Fruit fly (Drosophila melanogaster): ENCODE measurements around the gene CG7049.

Gene CG7049

dm6 chr3L:128295-129117 lies 47.5 kb downstream of the CG7049 start (continued):
- no peak for TF ChIP-seq gsb (GFP tag; IDR thresholded peaks at IDR 0.05)
- TF ChIP-seq Camta (GFP tag; optimal IDR thresholded peaks at IDR 0.05), result no peak
- no peak for TF ChIP-seq ase (GFP tag; IDR thresholded peaks at IDR 0.05)
- no peak for TF ChIP-seq hth (optimal IDR thresholded peaks at IDR 0.05)
- no peak for TF ChIP-seq CG7963 (GFP tag; IDR thresholded peaks at IDR 0.05; ENCODE audit: partially characterized antibody)
- peak; percentile 55 for TF ChIP-seq CG18764 (GFP tag; optimal IDR thresholded peaks at IDR 0.05)
- TF ChIP-seq usp (GFP tag; optimal IDR thresholded peaks at IDR 0.05), result no peak
- no peak for TF ChIP-seq BEAF-32 (GFP tag; optimal IDR thresholded peaks at IDR 0.05)
- no peak for TF ChIP-seq jing (GFP tag; optimal IDR thresholded peaks at IDR 0.05)
- no peak for TF ChIP-seq shn (GFP tag; optimal IDR thresholded peaks at IDR 0.05)
- no peak for TF ChIP-seq CG6683 (GFP tag; optimal IDR thresholded peaks at IDR 0.05)
- no peak for TF ChIP-seq Six4 (GFP tag; optimal IDR thresholded peaks at IDR 0.05)
- TF ChIP-seq jigr1 (GFP tag; IDR thresholded peaks at IDR 0.05), result no peak
- TF ChIP-seq bab2 (GFP tag; optimal IDR thresholded peaks at IDR 0.05), result no peak
- no peak for TF ChIP-seq CG30431 (GFP tag; optimal IDR thresholded peaks at IDR 0.05)
- TF ChIP-seq p53 (GFP tag; optimal IDR thresholded peaks at IDR 0.05), result no peak
- TF ChIP-seq hb (GFP tag; IDR thresholded peaks at IDR 0.05; ENCODE audit: partially characterized antibody), result no peak
- TF ChIP-seq CG4360 (GFP tag; IDR thresholded peaks at IDR 0.05), result no peak
- TF ChIP-seq CG6254 (GFP tag; optimal IDR thresholded peaks at IDR 0.05), result no peak
- no peak for TF ChIP-seq CG4282 (GFP tag; optimal IDR thresholded peaks at IDR 0.05)
- no peak for TF ChIP-seq Kr (GFP tag; optimal IDR thresholded peaks at IDR 0.05)
- TF ChIP-seq CG18476 (GFP tag; optimal IDR thresholded peaks at IDR 0.05), result no peak
- TF ChIP-seq Fer2 (tag; optimal IDR thresholded peaks at IDR 0.05), result no peak
- no peak for TF ChIP-seq NfI (GFP tag; optimal IDR thresholded peaks at IDR 0.05)
- TF ChIP-seq caup (GFP tag; optimal IDR thresholded peaks at IDR 0.05; ENCODE audit: severe bottlenecking), result no peak
- TF ChIP-seq Myb (GFP tag; optimal IDR thresholded peaks at IDR 0.05), result no peak
- TF ChIP-seq kay (GFP tag; optimal IDR thresholded peaks at IDR 0.05), result no peak
- no peak for TF ChIP-seq sim (GFP tag; IDR thresholded peaks at IDR 0.05)
- no peak for TF ChIP-seq sob (GFP tag; IDR thresholded peaks at IDR 0.05)
- no peak for TF ChIP-seq slou (GFP tag; optimal IDR thresholded peaks at IDR 0.05)
- peak; percentile 28 for TF ChIP-seq CG10543 (GFP tag; optimal IDR thresholded peaks at IDR 0.05)
- TF ChIP-seq CG13894 (tag; optimal IDR thresholded peaks at IDR 0.05), result peak; percentile 17
- no peak for TF ChIP-seq CG10959 (GFP tag; IDR thresholded peaks at IDR 0.05)
- no peak for TF ChIP-seq pb (GFP tag; optimal IDR thresholded peaks at IDR 0.05)
- peak; percentile 93 for TF ChIP-seq CG3065 (GFP tag; optimal IDR thresholded peaks at IDR 0.05)
- no peak for TF ChIP-seq CG8944 (GFP tag; optimal IDR thresholded peaks at IDR 0.05)
- TF ChIP-seq wor (GFP tag; IDR thresholded peaks at IDR 0.05), result no peak
- no peak for TF ChIP-seq Atf6 (GFP tag; IDR thresholded peaks at IDR 0.05)
- TF ChIP-seq ab (GFP tag; optimal IDR thresholded peaks at IDR 0.05), result no peak
- TF ChIP-seq dimm (GFP tag; IDR thresholded peaks at IDR 0.05), result no peak
- no peak for TF ChIP-seq CG31224 (GFP tag; IDR thresholded peaks at IDR 0.05)
- TF ChIP-seq Lhr (GFP tag; optimal IDR thresholded peaks at IDR 0.05), result no peak
- TF ChIP-seq CG9437 (GFP tag; optimal IDR thresholded peaks at IDR 0.05), result peak; percentile 60
- no peak for TF ChIP-seq Abd-B (GFP tag; optimal IDR thresholded peaks at IDR 0.05)
- no peak for TF ChIP-seq maf-S (GFP tag; optimal IDR thresholded peaks at IDR 0.05)
- no peak for TF ChIP-seq CG12942 (GFP tag; optimal IDR thresholded peaks at IDR 0.05)
- TF ChIP-seq CG9932 (GFP tag; IDR thresholded peaks at IDR 0.05), result no peak
- no peak for TF ChIP-seq CG14441 (GFP tag; IDR thresholded peaks at IDR 0.05)
- TF ChIP-seq CG1024 (GFP tag; IDR thresholded peaks at IDR 0.05), result no peak
- TF ChIP-seq Hmx (GFP tag; optimal IDR thresholded peaks at IDR 0.05), result no peak
- no peak for TF ChIP-seq bowl (GFP tag; IDR thresholded peaks at IDR 0.05)
